Fruit fly (Drosophila melanogaster): ENCODE measurements around the gene pdm2.

DNA sequence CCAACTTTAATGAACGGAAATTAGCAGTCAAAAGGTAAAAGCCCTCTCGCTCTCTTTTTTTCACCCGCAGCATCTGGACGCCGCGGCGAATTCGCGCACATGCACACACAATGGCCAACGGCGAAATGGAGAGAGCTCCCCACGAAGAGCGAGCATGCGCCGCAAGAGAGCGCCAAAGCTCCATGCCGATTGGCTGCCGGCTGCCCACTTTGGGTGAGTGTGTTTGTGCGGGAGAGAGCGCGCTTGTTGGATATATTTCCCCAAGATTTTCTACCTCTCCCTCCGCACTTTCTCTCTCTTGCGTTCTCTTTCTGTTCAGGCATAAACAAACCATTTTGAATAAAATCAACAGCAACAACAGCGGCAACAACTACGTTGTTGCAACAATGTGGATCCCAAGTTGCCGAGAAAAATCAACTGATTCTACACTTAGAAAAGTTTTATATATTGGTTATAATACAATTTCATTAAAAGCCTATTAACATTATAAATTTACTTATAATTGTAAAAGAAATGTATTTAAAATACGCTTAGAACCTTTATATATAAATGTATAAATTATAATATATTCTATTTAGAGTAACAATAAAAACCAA is 1.1 kb upstream of the pdm2 start:
- peak; percentile 17 for TF ChIP-seq CG32006 (GFP tag; optimal IDR thresholded peaks at IDR 0.05)
- TF ChIP-seq Hr39 (GFP tag; optimal IDR thresholded peaks at IDR 0.05), result no peak
- TF ChIP-seq Sox102F (GFP tag; optimal IDR thresholded peaks at IDR 0.05), result no peak
- TF ChIP-seq Lpt (GFP tag; optimal IDR thresholded peaks at IDR 0.05), result no peak
- no peak for TF ChIP-seq CG31627 (GFP tag; optimal IDR thresholded peaks at IDR 0.05)
- no peak for TF ChIP-seq Eip93F (GFP tag; optimal IDR thresholded peaks at IDR 0.05)
- peak; percentile 37 for TF ChIP-seq Ets96B (tag; optimal IDR thresholded peaks at IDR 0.05)
- TF ChIP-seq Gug (GFP tag; IDR thresholded peaks at IDR 0.05), result no peak
- no peak for TF ChIP-seq Hr4 (GFP tag; optimal IDR thresholded peaks at IDR 0.05)
- no peak for TF ChIP-seq OdsH (GFP tag; optimal IDR thresholded peaks at IDR 0.05)
- TF ChIP-seq Sox15 (GFP tag; optimal IDR thresholded peaks at IDR 0.05), result no peak
- TF ChIP-seq CG3919 (GFP tag; optimal IDR thresholded peaks at IDR 0.05), result no peak
- no peak for TF ChIP-seq cyc (GFP tag; optimal IDR thresholded peaks at IDR 0.05)

All from whole organism, prepupa.